Worm (Caenorhabditis elegans) whole organism, late embryonic: ENCODE data around the gene sra-4.

Experiments
- C08G9.2 ChIP-seq: sonication (generic microtip); optimal IDR thresholded peaks from 2 replicates; lab custom pipeline; 2016; ENCODE audit warnings: mild to moderate bottlenecking, missing genetic modification characterization, moderate library complexity, missing compliant biosample characterization
- C38D4.7 ChIP-seq: fragments of 200-800 bp; sonication (Bioruptor generic); optimal IDR thresholded peaks from 2 replicates; lab custom pipeline; 2018; ENCODE audit warnings: mild to moderate bottlenecking, missing genetic modification characterization, moderate library complexity, missing compliant biosample characterization
- F13H6.1 ChIP-seq: sonication (generic microtip); optimal IDR thresholded peaks from 2 replicates; lab custom pipeline; 2016; ENCODE audit warnings: missing genetic modification characterization, missing compliant biosample characterization
- K02D7.2 ChIP-seq: sonication (generic microtip); optimal IDR thresholded peaks from 2 replicates; lab custom pipeline; 2017; ENCODE audit warnings: mild to moderate bottlenecking, missing genetic modification characterization, missing compliant biosample characterization
- Y22D7AL.16 ChIP-seq: sonication (generic microtip); optimal IDR thresholded peaks from 2 replicates; lab custom pipeline; 2016; ENCODE audit warnings: missing genetic modification characterization, missing compliant biosample characterization
- ahr-1 ChIP-seq: sonication (generic microtip); optimal IDR thresholded peaks from 2 replicates; lab custom pipeline; 2016; ENCODE audit warnings: missing genetic modification characterization, missing compliant biosample characterization
- ama-1 ChIP-seq: fragments of 150-350 bp; optimal IDR thresholded peaks from 2 replicates; lab custom pipeline; 2014
- ceh-14 ChIP-seq: sonication (generic microtip); optimal IDR thresholded peaks from 2 replicates; lab custom pipeline; 2016; ENCODE audit warnings: missing genotype, missing genetic modification characterization, missing compliant biosample characterization
- ceh-2 ChIP-seq: sonication (generic microtip); optimal IDR thresholded peaks from 2 replicates; lab custom pipeline; 2016; ENCODE audit warnings: missing genotype, missing genetic modification characterization, missing compliant biosample characterization
- ceh-22 ChIP-seq: sonication (generic microtip); optimal IDR thresholded peaks from 2 replicates; lab custom pipeline; 2017; ENCODE audit warnings: missing biosample characterization, missing genetic modification characterization
- ceh-24 ChIP-seq: sonication (generic microtip); optimal IDR thresholded peaks from 2 replicates; lab custom pipeline; 2016; ENCODE audit warnings: mild to moderate bottlenecking, missing genetic modification characterization, missing compliant biosample characterization
- ceh-31 ChIP-seq: sonication (generic microtip); optimal IDR thresholded peaks from 2 replicates; lab custom pipeline; 2016; ENCODE audit warnings: missing genetic modification characterization, missing compliant biosample characterization
- ceh-34 ChIP-seq: sonication (generic microtip); optimal IDR thresholded peaks from 2 replicates; lab custom pipeline; 2016; ENCODE audit warnings: mild to moderate bottlenecking, missing genetic modification characterization, missing compliant biosample characterization
- ceh-45 ChIP-seq: fragments of 200-800 bp; sonication (Bioruptor generic); IDR thresholded peaks from 2 replicates; pipeline ENCODE4 v1.3.6; 2022; ENCODE audit warnings: missing genetic modification reagents, missing genetic modification characterization, missing compliant biosample characterization
- ceh-48 ChIP-seq: sonication (generic microtip); optimal IDR thresholded peaks from 2 replicates; lab custom pipeline; 2016; ENCODE audit warnings: missing genetic modification characterization, inconsistent platforms, missing compliant biosample characterization
- ceh-9 ChIP-seq: sonication (generic microtip); optimal IDR thresholded peaks from 2 replicates; lab custom pipeline; 2016; ENCODE audit warnings: mild to moderate bottlenecking, missing genetic modification characterization, inconsistent platforms, missing compliant biosample characterization
- dmd-4 ChIP-seq: sonication (generic microtip); optimal IDR thresholded peaks from 2 replicates; lab custom pipeline; 2016; ENCODE audit warnings: borderline replicate concordance, missing genetic modification characterization, missing compliant biosample characterization
- dve-1 ChIP-seq: sonication (generic microtip); optimal IDR thresholded peaks from 2 replicates; lab custom pipeline; 2017; ENCODE audit warnings: antibody characterized with exemption, mild to moderate bottlenecking, missing genetic modification characterization, missing compliant biosample characterization
- elt-4 ChIP-seq: sonication (generic microtip); optimal IDR thresholded peaks from 2 replicates; lab custom pipeline; 2016; ENCODE audit warnings: missing genetic modification characterization, missing compliant biosample characterization
- ets-4 ChIP-seq: sonication (generic microtip); optimal IDR thresholded peaks from 2 replicates; lab custom pipeline; 2016; ENCODE audit warnings: missing genetic modification characterization, missing compliant biosample characterization
- eyg-1 ChIP-seq: sonication (generic microtip); optimal IDR thresholded peaks from 2 replicates; lab custom pipeline; 2016; ENCODE audit warnings: missing genotype, missing genetic modification characterization, missing compliant biosample characterization
- fax-1 ChIP-seq: sonication (generic microtip); optimal IDR thresholded peaks from 2 replicates; lab custom pipeline; 2016; ENCODE audit warnings: missing genotype, missing genetic modification characterization, missing compliant biosample characterization
- fkh-6 ChIP-seq: sonication (generic microtip); optimal IDR thresholded peaks from 2 replicates; lab custom pipeline; 2016; ENCODE audit warnings: missing genetic modification characterization, missing compliant biosample characterization
- gmeb-2 ChIP-seq: sonication (generic microtip); optimal IDR thresholded peaks from 2 replicates; lab custom pipeline; 2016; ENCODE audit warnings: missing genetic modification characterization, inconsistent platforms, missing compliant biosample characterization
- hlh-13 ChIP-seq: fragments of 200-800 bp; sonication (Bioruptor generic); optimal IDR thresholded peaks from 2 replicates; lab custom pipeline; 2018; ENCODE audit warnings: mild to moderate bottlenecking, missing genetic modification characterization, missing compliant biosample characterization
- hlh-6 ChIP-seq: sonication (generic microtip); optimal IDR thresholded peaks from 2 replicates; lab custom pipeline; 2016; ENCODE audit warnings: missing genotype, missing genetic modification characterization, missing compliant biosample characterization
- lim-6 ChIP-seq: sonication (generic microtip); optimal IDR thresholded peaks from 2 replicates; lab custom pipeline; 2016; ENCODE audit warnings: missing genetic modification characterization, missing compliant biosample characterization
- lin-11 ChIP-seq: fragments of 200-800 bp; sonication (Bioruptor generic); optimal IDR thresholded peaks from 2 replicates; lab custom pipeline; 2018; ENCODE audit warnings: mild to moderate bottlenecking, missing genetic modification characterization, missing compliant biosample characterization
- madf-2 ChIP-seq: sonication (generic microtip); optimal IDR thresholded peaks from 2 replicates; lab custom pipeline; 2017; ENCODE audit warnings: missing genetic modification characterization, missing compliant biosample characterization
- mec-3 ChIP-seq: sonication (generic microtip); optimal IDR thresholded peaks from 2 replicates; lab custom pipeline; 2016; ENCODE audit warnings: borderline replicate concordance, missing genetic modification characterization, missing compliant biosample characterization
- nfya-1 ChIP-seq: sonication (generic microtip); optimal IDR thresholded peaks from 2 replicates; lab custom pipeline; 2017; ENCODE audit warnings: missing genetic modification characterization, mild to moderate bottlenecking, missing compliant biosample characterization, antibody characterized with exemption, moderate library complexity
- nhr-11 ChIP-seq: fragments of 150-350 bp; optimal IDR thresholded peaks from 2 replicates; lab custom pipeline; 2014; ENCODE audit warnings: missing biosample characterization, missing genetic modification characterization
- nhr-232 ChIP-seq: sonication (generic microtip); optimal IDR thresholded peaks from 2 replicates; lab custom pipeline; 2016; ENCODE audit warnings: missing genetic modification characterization, missing compliant biosample characterization
- odd-2 ChIP-seq: sonication (generic microtip); optimal IDR thresholded peaks from 2 replicates; lab custom pipeline; 2017; ENCODE audit warnings: antibody characterized with exemption, mild to moderate bottlenecking, missing genetic modification characterization, missing compliant biosample characterization
- pag-3 ChIP-seq: sonication (generic microtip); optimal IDR thresholded peaks from 2 replicates; lab custom pipeline; 2016; ENCODE audit warnings: missing compliant biosample characterization, missing genetic modification characterization, borderline replicate concordance
- pat-9 ChIP-seq: fragments of 200-800 bp; sonication (Bioruptor generic); optimal IDR thresholded peaks from 2 replicates; lab custom pipeline; 2018; ENCODE audit warnings: mild to moderate bottlenecking, missing genetic modification characterization, moderate library complexity, missing compliant biosample characterization
- pax-1 ChIP-seq: fragments of 150-350 bp; optimal IDR thresholded peaks from 2 replicates; lab custom pipeline; 2014; ENCODE audit warnings: missing biosample characterization, missing genetic modification characterization
- pha-4 ChIP-seq: fragments of 150-350 bp; optimal IDR thresholded peaks from 2 replicates; lab custom pipeline; 2018; ENCODE audit warnings: missing biosample characterization, missing genetic modification reagents, missing genetic modification characterization
- pqm-1 ChIP-seq: sonication (generic microtip); optimal IDR thresholded peaks from 2 replicates; lab custom pipeline; 2016; ENCODE audit warnings: missing genetic modification characterization, missing compliant biosample characterization
- pros-1 ChIP-seq: fragments of 150-350 bp; optimal IDR thresholded peaks from 2 replicates; lab custom pipeline; 2014; ENCODE audit warnings: missing biosample characterization, missing genetic modification reagents, missing genetic modification characterization
- ref-2 ChIP-seq: sonication (generic microtip); optimal IDR thresholded peaks from 2 replicates; lab custom pipeline; 2016; ENCODE audit warnings: missing genetic modification characterization, missing compliant biosample characterization
- rnt-1 ChIP-seq: sonication (generic microtip); optimal IDR thresholded peaks from 2 replicates; lab custom pipeline; 2016; ENCODE audit warnings: missing genetic modification characterization, missing compliant biosample characterization
- sox-4 ChIP-seq: sonication (generic microtip); optimal IDR thresholded peaks from 2 replicates; lab custom pipeline; 2017; ENCODE audit warnings: mild to moderate bottlenecking, missing genetic modification characterization, inconsistent platforms, missing compliant biosample characterization
- syd-9 ChIP-seq: sonication (generic microtip); optimal IDR thresholded peaks from 2 replicates; lab custom pipeline; 2016; ENCODE audit warnings: mild to moderate bottlenecking, missing genetic modification characterization, moderate library complexity, missing compliant biosample characterization
- tbx-2 ChIP-seq: sonication (generic microtip); optimal IDR thresholded peaks from 2 replicates; lab custom pipeline; 2016; ENCODE audit warnings: missing genetic modification characterization, missing compliant biosample characterization
- tbx-7 ChIP-seq: sonication (generic microtip); optimal IDR thresholded peaks from 2 replicates; lab custom pipeline; 2016; ENCODE audit warnings: missing genotype, missing genetic modification characterization, missing compliant biosample characterization
- ttx-3 ChIP-seq: sonication (generic microtip); optimal IDR thresholded peaks from 2 replicates; lab custom pipeline; 2016; ENCODE audit warnings: missing genetic modification reagents, missing genetic modification characterization, missing compliant biosample characterization
- unc-42 ChIP-seq: sonication (generic microtip); optimal IDR thresholded peaks from 2 replicates; lab custom pipeline; 2016; ENCODE audit warnings: missing genotype, missing genetic modification characterization, missing compliant biosample characterization
- unc-86 ChIP-seq: sonication (generic microtip); optimal IDR thresholded peaks from 2 replicates; lab custom pipeline; 2016; ENCODE audit warnings: missing genetic modification characterization, missing compliant biosample characterization
- zip-5 ChIP-seq: sonication (generic microtip); optimal IDR thresholded peaks from 2 replicates; lab custom pipeline; 2016; ENCODE audit warnings: missing genetic modification characterization, missing compliant biosample characterization
- ztf-16 ChIP-seq: sonication (generic microtip); optimal IDR thresholded peaks from 2 replicates; lab custom pipeline; 2017; ENCODE audit warnings: missing genetic modification characterization, missing compliant biosample characterization

sra-4 gene

DNA sequence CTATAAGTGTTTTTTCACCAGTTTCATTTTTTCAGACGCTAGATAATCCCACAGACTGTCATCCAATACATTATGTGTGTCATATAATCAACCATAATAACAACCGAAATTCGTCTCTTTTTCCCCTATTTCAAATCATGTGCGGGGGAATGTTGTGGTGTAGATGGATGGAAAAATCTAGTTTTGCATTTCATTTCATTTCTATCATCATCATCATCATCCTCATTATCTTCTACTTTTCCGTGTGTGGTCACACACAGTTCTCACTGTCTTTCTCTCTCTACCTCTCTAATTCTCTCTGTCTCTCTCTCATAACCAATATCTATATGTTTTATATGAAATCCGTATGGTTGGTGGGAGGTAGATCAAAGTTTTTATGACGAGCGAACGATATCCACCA lies 30.7 kb upstream of the sra-4 start:
- TF ChIP-seq nfya-1 (peak; percentile 20), nhr-232 (tag; lab: Kevin White, UChicago) (no peak), ceh-31 (tag; lab: Kevin White, UChicago) (peak; percentile 7)

DNA sequence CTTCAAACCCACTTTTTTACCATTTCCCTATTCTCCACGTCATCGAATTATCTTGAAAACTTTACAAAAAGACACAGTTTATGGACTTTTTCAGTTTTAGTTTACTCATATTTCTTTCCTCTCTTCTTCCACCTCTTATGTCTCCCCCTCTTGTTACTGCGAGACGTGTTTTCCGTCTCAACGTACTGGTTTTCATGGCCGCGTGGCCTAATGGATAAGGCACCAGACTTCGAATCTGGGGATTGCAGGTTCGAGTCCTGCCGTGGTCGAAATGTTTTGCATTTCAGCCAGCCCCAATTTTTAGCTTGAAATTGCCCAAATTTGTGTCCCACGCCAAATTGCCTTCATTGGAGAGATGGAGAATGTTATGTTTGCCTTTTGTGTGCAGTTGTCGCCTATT lies 23.4 kb upstream of the sra-4 start:
- TF ChIP-seq ceh-48 (tag; lab: Kevin White, UChicago) (peak; percentile 73), unc-42 (tag; lab: Kevin White, UChicago) (peak; percentile 38), lin-11 (tag; lab: Kevin White, UChicago) (peak; percentile 75), hlh-6 (peak; percentile 93), tbx-7 (tag; lab: Kevin White, UChicago) (peak; percentile 45), ceh-45 (GFP tag; lab: Robert Waterston, UW) (peak; percentile 83), ceh-2 (tag; lab: Kevin White, UChicago) (peak; percentile 60), lim-6 (tag; lab: Kevin White, UChicago) (peak; percentile 16), ref-2 (tag; lab: Kevin White, UChicago) (peak; percentile 85), pqm-1 (tag; lab: Kevin White, UChicago) (no peak), nhr-232 (tag; lab: Kevin White, UChicago) (peak; percentile 89), dve-1 (tag; lab: Kevin White, UChicago) (peak; percentile 83), madf-2 (peak; percentile 76), odd-2 (no peak), pha-4 (tag; lab: Kevin White, UChicago) (no peak), K02D7.2 (tag; lab: Kevin White, UChicago) (peak; percentile 72), ceh-9 (tag; lab: Kevin White, UChicago) (peak; percentile 74), nhr-11 (tag; lab: Kevin White, UChicago) (no peak), F13H6.1 (tag; lab: Kevin White, UChicago) (peak; percentile 68), tbx-2 (peak; percentile 67), rnt-1 (tag; lab: Kevin White, UChicago) (peak; percentile 63), sox-4 (tag; lab: Kevin White, UChicago) (peak; percentile 89), ceh-22 (tag; lab: Kevin White, UChicago) (no peak), C08G9.2 (tag; lab: Kevin White, UChicago) (peak; percentile 72), pag-3 (tag; lab: Kevin White, UChicago) (peak; percentile 68), elt-4 (no peak), hlh-13 (GFP tag; lab: Kevin White, UChicago) (peak; percentile 73), zip-5 (tag; lab: Kevin White, UChicago) (peak; percentile 65), ceh-34 (tag; lab: Kevin White, UChicago) (peak; percentile 80), fax-1 (tag; lab: Kevin White, UChicago) (peak; percentile 67), unc-86 (tag; lab: Kevin White, UChicago) (peak; percentile 88), ceh-14 (peak; percentile 16), syd-9 (peak; percentile 86), gmeb-2 (tag; lab: Kevin White, UChicago) (peak; percentile 81), Y22D7AL.16 (tag; lab: Kevin White, UChicago) (peak; percentile 81), pros-1 (no peak), pat-9 (tag; lab: Kevin White, UChicago) (peak; percentile 84), fkh-6 (peak; percentile 88), ttx-3 (tag; lab: Kevin White, UChicago) (peak; percentile 89), pax-1 (tag; lab: Kevin White, UChicago) (no peak), ama-1 (lab: Kevin White, UChicago) (no peak), ets-4 (tag; lab: Kevin White, UChicago) (no peak), C38D4.7 (GFP tag; lab: Kevin White, UChicago) (peak; percentile 84), eyg-1 (tag; lab: Kevin White, UChicago) (peak; percentile 82), ceh-24 (peak; percentile 58), mec-3 (peak; percentile 10), ahr-1 (peak; percentile 67), ceh-31 (tag; lab: Kevin White, UChicago) (peak; percentile 40), ztf-16 (peak; percentile 68), dmd-4 (tag; lab: Kevin White, UChicago) (peak; percentile 42)
